Fruit fly (Drosophila melanogaster): Measurements from ENCODE around the gene CG13999.

Gene CG13999

DNA sequence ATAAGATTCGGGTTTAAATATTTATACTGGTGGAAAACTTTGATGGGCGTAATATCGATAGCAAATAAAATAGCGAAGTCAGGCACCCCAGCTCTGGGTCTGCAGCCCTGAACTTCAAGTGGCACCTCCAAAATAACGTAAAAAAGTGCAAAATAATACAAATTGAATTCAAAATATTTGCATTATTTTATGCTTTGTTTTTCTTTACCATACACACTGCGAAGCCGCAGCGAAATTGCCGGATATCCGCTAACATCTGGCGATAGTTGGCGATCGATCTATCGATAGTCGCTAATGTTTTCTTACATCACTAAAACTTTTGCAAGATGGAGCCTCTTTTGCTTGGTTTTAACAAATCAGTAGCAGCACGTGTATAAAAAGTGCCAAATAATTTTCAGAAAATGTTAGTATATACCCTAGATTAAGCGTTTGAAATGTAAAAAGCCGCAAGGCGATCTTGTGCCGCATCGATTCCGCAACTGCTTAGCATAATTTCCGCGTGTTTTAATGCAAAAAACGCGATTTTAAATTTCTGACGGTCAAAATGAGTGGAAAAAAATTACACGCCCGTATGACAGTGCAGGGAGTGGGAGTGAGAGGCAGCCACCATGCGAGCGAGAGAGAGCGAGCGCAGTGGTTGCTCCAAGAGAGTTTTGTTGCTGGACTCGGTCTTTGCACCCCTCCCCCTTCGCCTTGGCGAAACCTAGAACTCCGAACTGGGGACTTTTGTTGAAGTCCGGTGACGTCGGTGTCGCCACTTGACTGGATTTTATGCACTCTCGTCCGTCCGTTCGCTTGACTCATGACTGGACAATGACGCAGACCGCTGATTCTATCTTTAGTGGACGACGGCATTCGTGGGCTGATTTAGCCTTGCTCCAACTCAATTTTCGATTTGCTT is 25.4 kb upstream of the CG13999 start, which contains the start of gene eIF4A (continued):
- TF ChIP-seq Stat92E (GFP tag; optimal IDR thresholded peaks at IDR 0.05) (peak in 1 of 3 experiments; percentile 2), tup (GFP tag; optimal IDR thresholded peaks at IDR 0.05) (no peak), ato (GFP tag; IDR thresholded peaks at IDR 0.05; ENCODE audit: partially characterized antibody) (no peak), NC2β (GFP tag; optimal IDR thresholded peaks at IDR 0.05) (peak; percentile 49), inv (GFP tag; IDR thresholded peaks at IDR 0.05; ENCODE audit: partially characterized antibody) (no peak), CG3995 (GFP tag; optimal IDR thresholded peaks at IDR 0.05) (no peak), CG17829 (tag; optimal IDR thresholded peaks at IDR 0.05) (peak; percentile 12), CG10274 (GFP tag; optimal IDR thresholded peaks at IDR 0.05) (no peak), CG4707 (GFP tag; optimal IDR thresholded peaks at IDR 0.05) (no peak), CG18599 (GFP tag; optimal IDR thresholded peaks at IDR 0.05) (peak; percentile 11), lmd (GFP tag; IDR thresholded peaks at IDR 0.05) (no peak), tll (GFP tag; optimal IDR thresholded peaks at IDR 0.05) (no peak), zfh2 (GFP tag; optimal IDR thresholded peaks at IDR 0.05) (no peak), Hr3 (GFP tag; optimal IDR thresholded peaks at IDR 0.05) (no peak), CG30403 (GFP tag; optimal IDR thresholded peaks at IDR 0.05) (peak; percentile 1), Dip2 (GFP tag; IDR thresholded peaks at IDR 0.05) (no peak), CG31224 (GFP tag; IDR thresholded peaks at IDR 0.05) (no peak), CG14014 (GFP tag; IDR thresholded peaks at IDR 0.05) (no peak)

DNA sequence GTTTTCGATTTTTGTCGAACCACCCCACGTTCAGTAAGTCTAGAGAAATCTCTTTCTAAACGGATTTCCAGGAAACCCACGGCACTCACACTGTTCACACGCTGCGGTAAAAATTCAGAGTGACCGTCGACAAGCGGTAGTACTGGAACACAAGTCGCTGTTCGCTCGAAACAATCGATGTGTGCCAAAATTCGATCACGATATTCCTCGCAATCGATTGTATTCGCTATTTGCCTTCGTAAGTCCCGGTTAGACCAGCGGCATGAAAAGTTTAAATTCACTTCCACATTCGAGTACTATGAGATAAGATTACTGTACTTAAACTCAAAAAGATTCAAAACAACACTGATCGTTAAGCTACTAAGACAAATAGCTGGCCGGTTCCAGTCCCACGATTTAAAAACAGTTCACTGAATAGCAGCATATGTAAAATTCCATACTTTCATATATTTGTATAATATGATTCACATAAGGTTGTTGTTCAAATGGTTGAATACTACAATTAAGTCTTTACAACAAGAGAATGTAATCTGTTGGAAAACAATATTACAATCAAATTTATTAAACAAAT is 24.7 kb upstream of the CG13999 start, which contains the start of gene chic:
TSS of gene chic (minus strand) at position 157 of the 571 bp plus-strand sequence.
- TF ChIP-seq toy (GFP tag; IDR thresholded peaks at IDR 0.05): no peak
- TF ChIP-seq CG2120 (GFP tag; optimal IDR thresholded peaks at IDR 0.05): peak; percentile 40
- TF ChIP-seq nerfin-2 (GFP tag; IDR thresholded peaks at IDR 0.05; ENCODE audit: partially characterized antibody): no peak
- no peak for TF ChIP-seq kni (GFP tag; optimal IDR thresholded peaks at IDR 0.05)
- no peak for TF ChIP-seq zf30C (GFP tag; optimal IDR thresholded peaks at IDR 0.05)
- peak; percentile 8 for TF ChIP-seq Nf-YC (tag; optimal IDR thresholded peaks at IDR 0.05)
- no peak for TF ChIP-seq CG13296 (GFP tag; optimal IDR thresholded peaks at IDR 0.05)
- TF ChIP-seq CG7839 (tag; optimal IDR thresholded peaks at IDR 0.05): peak; percentile 7
- peak; percentile 79 for TF ChIP-seq CG30020 (tag; optimal IDR thresholded peaks at IDR 0.05)
- TF ChIP-seq unpg (GFP tag; optimal IDR thresholded peaks at IDR 0.05): no peak
- TF ChIP-seq CG7987 (GFP tag; optimal IDR thresholded peaks at IDR 0.05): no peak
- TF ChIP-seq wek (GFP tag; optimal IDR thresholded peaks at IDR 0.05): peak; percentile 3
- peak; percentile 6 for TF ChIP-seq Hr3 (GFP tag; optimal IDR thresholded peaks at IDR 0.05)
- TF ChIP-seq CG4707 (GFP tag; optimal IDR thresholded peaks at IDR 0.05): peak; percentile 1
- TF ChIP-seq stwl (tag; optimal IDR thresholded peaks at IDR 0.05): peak; percentile 57
- TF ChIP-seq CG6765 (GFP tag; optimal IDR thresholded peaks at IDR 0.05): peak; percentile 20
- TF ChIP-seq vfl (GFP tag; optimal IDR thresholded peaks at IDR 0.05): peak; percentile 8
- peak; percentile 11 for TF ChIP-seq CG18476 (GFP tag; optimal IDR thresholded peaks at IDR 0.05)
- TF ChIP-seq Ptx1 (GFP tag; IDR thresholded peaks at IDR 0.05): no peak
- peak; percentile 67 for TF ChIP-seq HLHmδ (GFP tag; optimal IDR thresholded peaks at IDR 0.05)
- TF ChIP-seq CG15269 (tag; optimal IDR thresholded peaks at IDR 0.05): no peak
- TF ChIP-seq CG30403 (GFP tag; optimal IDR thresholded peaks at IDR 0.05): peak; percentile 6
- peak; percentile 12 for TF ChIP-seq dmrt99B (tag; optimal IDR thresholded peaks at IDR 0.05)
- peak; percentile 17 for TF ChIP-seq lilli (GFP tag; optimal IDR thresholded peaks at IDR 0.05)
- no peak for TF ChIP-seq prd (optimal IDR thresholded peaks at IDR 0.05)
- TF ChIP-seq prd (GFP tag; IDR thresholded peaks at IDR 0.05): no peak
- TF ChIP-seq CG4404 (GFP tag; IDR thresholded peaks at IDR 0.05): no peak
- TF ChIP-seq CG17328 (GFP tag; IDR thresholded peaks at IDR 0.05): no peak
- TF ChIP-seq gsb-n (tag; optimal IDR thresholded peaks at IDR 0.05): no peak
- TF ChIP-seq Fer1 (GFP tag; optimal IDR thresholded peaks at IDR 0.05): peak; percentile 22
- peak; percentile 23 for TF ChIP-seq CG12071 (GFP tag; optimal IDR thresholded peaks at IDR 0.05)
